Fruit fly (Drosophila melanogaster) whole organism, embryonic: Measurements from ENCODE around the gene orion.

Experiments
- Atf-2 ChIP-seq: fragments of 200-800 bp; sonication (Bioruptor generic); optimal IDR thresholded peaks from 2 replicates; lab custom pipeline; 2016; ENCODE audit warnings: missing biosample characterization, missing genetic modification characterization
- CG10209 ChIP-seq: fragments of 200-800 bp; sonication (Bioruptor generic); optimal IDR thresholded peaks from 3 replicates; lab custom pipeline; 2017; ENCODE audit warnings: missing biosample characterization, mild to moderate bottlenecking, missing genetic modification characterization, missing genetic modification reagents
- CG10267 ChIP-seq: fragments of 200-800 bp; sonication (Bioruptor generic); optimal IDR thresholded peaks from 2 replicates; lab custom pipeline; 2018; ENCODE audit warnings: missing biosample characterization, mild to moderate bottlenecking, missing genetic modification characterization, moderate library complexity
- CG10543 ChIP-seq: fragments of 200-800 bp; sonication (Bioruptor generic); optimal IDR thresholded peaks from 3 replicates; lab custom pipeline; 2017; ENCODE audit warnings: missing biosample characterization, mild to moderate bottlenecking, missing genetic modification characterization, moderate library complexity
- CG12659 ChIP-seq: fragments of 200-800 bp; sonication (Bioruptor generic); optimal IDR thresholded peaks from 3 replicates; lab custom pipeline; 2017; ENCODE audit warnings: mild to moderate bottlenecking, missing biosample characterization, missing genetic modification reagents, missing genetic modification characterization
- CG14710 ChIP-seq: fragments of 200-800 bp; sonication (Bioruptor generic); optimal IDR thresholded peaks from 3 replicates; lab custom pipeline; 2019; ENCODE audit warnings: missing biosample characterization, mild to moderate bottlenecking, missing genetic modification characterization, moderate library complexity
- CG1602 ChIP-seq: fragments of 200-800 bp; sonication (Bioruptor generic); optimal IDR thresholded peaks from 3 replicates; lab custom pipeline; 2016; ENCODE audit warnings: missing biosample characterization, missing genetic modification characterization
- CG17359 ChIP-seq: fragments of 200-800 bp; sonication (Bioruptor generic); optimal IDR thresholded peaks from 3 replicates; lab custom pipeline; 2018; ENCODE audit warnings: missing biosample characterization, mild to moderate bottlenecking, missing genetic modification characterization, moderate library complexity
- CG17829 ChIP-seq: fragments of 200-800 bp; optimal IDR thresholded peaks from 2 replicates; lab custom pipeline; 2019; ENCODE audit warnings: missing biosample characterization, mild to moderate bottlenecking, missing genetic modification characterization, moderate library complexity
- CG18476 ChIP-seq: fragments of 200-800 bp; sonication (Bioruptor generic); optimal IDR thresholded peaks from 2 replicates; lab custom pipeline; 2016; ENCODE audit warnings: missing biosample characterization, mild to moderate bottlenecking, missing genetic modification characterization
- CG18599 ChIP-seq: fragments of 200-800 bp; sonication (Bioruptor generic); optimal IDR thresholded peaks from 3 replicates; lab custom pipeline; 2017; ENCODE audit warnings: missing biosample characterization, missing genetic modification characterization, mild to moderate bottlenecking, moderate library complexity, missing genetic modification reagents
- CG2116 ChIP-seq: fragments of 200-800 bp; sonication (Bioruptor generic); optimal IDR thresholded peaks from 3 replicates; lab custom pipeline; 2018; ENCODE audit warnings: missing biosample characterization, mild to moderate bottlenecking, missing genetic modification characterization
- CG2120 ChIP-seq: fragments of 200-800 bp; sonication (Bioruptor generic); optimal IDR thresholded peaks from 3 replicates; lab custom pipeline; 2016; ENCODE audit warnings: missing biosample characterization, missing genetic modification characterization
- CG32532 ChIP-seq: fragments of 200-800 bp; sonication (Bioruptor generic); IDR thresholded peaks from 2 replicates; pipeline ENCODE4 v1.3.6; 2022; ENCODE audit warnings: missing biosample characterization, missing genetic modification characterization
- CG32772 ChIP-seq: fragments of 200-800 bp; sonication (Bioruptor generic); IDR thresholded peaks from 2 replicates; pipeline ENCODE4 v1.3.6; 2022; ENCODE audit warnings: missing biosample characterization, missing genetic modification characterization
- CG5180 ChIP-seq: fragments of 200-800 bp; sonication (Bioruptor generic); optimal IDR thresholded peaks from 3 replicates; lab custom pipeline; 2017; ENCODE audit warnings: missing biosample characterization, missing genetic modification characterization, mild to moderate bottlenecking, moderate library complexity, missing genetic modification reagents
- CG6689 ChIP-seq: fragments of 200-800 bp; sonication (Bioruptor generic); IDR thresholded peaks from 2 replicates; pipeline ENCODE4 v1.3.6; 2022; ENCODE audit warnings: missing biosample characterization, missing genetic modification characterization
- CG7271 ChIP-seq: fragments of 200-800 bp; sonication (Bioruptor generic); optimal IDR thresholded peaks from 2 replicates; lab custom pipeline; 2018; ENCODE audit warnings: missing biosample characterization, mild to moderate bottlenecking, missing genetic modification characterization, moderate library complexity
- CG7357 ChIP-seq: fragments of 200-800 bp; sonication (Bioruptor generic); IDR thresholded peaks from 3 replicates; pipeline ENCODE4 v1.3.6; 2022; ENCODE audit warnings: missing biosample characterization, missing genetic modification characterization
- CG8281 ChIP-seq: fragments of 200-800 bp; sonication (Bioruptor generic); optimal IDR thresholded peaks from 2 replicates; lab custom pipeline; 2018; ENCODE audit warnings: missing biosample characterization, mild to moderate bottlenecking, missing genetic modification characterization, moderate library complexity
- CG8944 ChIP-seq: fragments of 200-800 bp; sonication (Bioruptor generic); optimal IDR thresholded peaks from 3 replicates; lab custom pipeline; 2016; ENCODE audit warnings: missing biosample characterization, missing genetic modification characterization
- D19A ChIP-seq: fragments of 200-800 bp; optimal IDR thresholded peaks from 3 replicates; lab custom pipeline; 2019; ENCODE audit warnings: missing biosample characterization, mild to moderate bottlenecking, missing genetic modification characterization, moderate library complexity
- Dbx ChIP-seq: fragments of 200-800 bp; sonication (Bioruptor generic); IDR thresholded peaks from 3 replicates; pipeline ENCODE4 v1.3.6; 2022; ENCODE audit warnings: missing biosample characterization, missing genetic modification characterization
- GATAe ChIP-seq: fragments of 200-800 bp; sonication (Bioruptor generic); conservative IDR thresholded peaks from 2 replicates; pipeline ENCODE4 v1.3.6; 2022; ENCODE audit warnings: missing biosample characterization, missing genetic modification characterization
- H2.0 ChIP-seq: fragments of 200-800 bp; sonication (Bioruptor generic); IDR thresholded peaks from 2 replicates; pipeline ENCODE4 v1.3.6; 2022; ENCODE audit warnings: missing biosample characterization, missing genetic modification characterization
- NfI ChIP-seq: fragments of 200-800 bp; sonication (Bioruptor generic); optimal IDR thresholded peaks from 3 replicates; lab custom pipeline; 2018; ENCODE audit warnings: missing biosample characterization, mild to moderate bottlenecking, missing genetic modification characterization, moderate library complexity
- Oaz ChIP-seq: fragments of 200-800 bp; sonication (Bioruptor generic); IDR thresholded peaks from 2 replicates; pipeline ENCODE4 v1.3.6; 2022; ENCODE audit warnings: missing biosample characterization, missing genetic modification characterization
- PHDP ChIP-seq: fragments of 200-800 bp; sonication (Bioruptor generic); optimal IDR thresholded peaks from 3 replicates; lab custom pipeline; 2018; ENCODE audit warnings: missing biosample characterization, mild to moderate bottlenecking, missing genetic modification characterization, moderate library complexity
- Sox100B ChIP-seq: fragments of 200-800 bp; sonication (Bioruptor generic); optimal IDR thresholded peaks from 3 replicates; lab custom pipeline; 2018; ENCODE audit warnings: missing biosample characterization, mild to moderate bottlenecking, missing genetic modification characterization
- Ssrp ChIP-seq: fragments of 200-800 bp; sonication (Bioruptor generic); optimal IDR thresholded peaks from 2 replicates; lab custom pipeline; 2018; ENCODE audit warnings: missing biosample characterization, mild to moderate bottlenecking, missing genetic modification characterization, moderate library complexity
- Usf ChIP-seq: fragments of 200-800 bp; sonication (Bioruptor generic); optimal IDR thresholded peaks from 2 replicates; lab custom pipeline; 2017; ENCODE audit warnings: missing genotype, missing biosample characterization, missing genetic modification characterization
- al ChIP-seq: fragments of 200-800 bp; sonication (Bioruptor generic); IDR thresholded peaks from 2 replicates; pipeline ENCODE4 v1.3.6; 2022; ENCODE audit warnings: missing biosample characterization, missing genetic modification characterization
- chn ChIP-seq: fragments of 200-800 bp; sonication (Bioruptor generic); optimal IDR thresholded peaks from 2 replicates; lab custom pipeline; 2016; ENCODE audit warnings: missing biosample characterization, missing genetic modification characterization
- ewg ChIP-seq: fragments of 200-800 bp; sonication (Bioruptor generic); optimal IDR thresholded peaks from 3 replicates; lab custom pipeline; 2017; ENCODE audit warnings: mild to moderate bottlenecking, missing biosample characterization, missing genetic modification reagents, missing genetic modification characterization
- gt ChIP-seq: fragments of 200-800 bp; sonication (Bioruptor generic); IDR thresholded peaks from 2 replicates; pipeline ENCODE4 v1.3.6; 2022; ENCODE audit warnings: missing biosample characterization, missing genetic modification characterization
- ind ChIP-seq: fragments of 200-800 bp; sonication (Bioruptor generic); optimal IDR thresholded peaks from 3 replicates; lab custom pipeline; 2016; ENCODE audit warnings: missing biosample characterization, missing genetic modification characterization
- lbe ChIP-seq: fragments of 200-800 bp; sonication (Bioruptor generic); optimal IDR thresholded peaks from 2 replicates; lab custom pipeline; 2016; ENCODE audit warnings: missing biosample characterization, mild to moderate bottlenecking, missing genetic modification characterization
- nmo ChIP-seq: fragments of 200-800 bp; sonication (Bioruptor generic); optimal IDR thresholded peaks from 2 replicates; lab custom pipeline; 2018; ENCODE audit warnings: missing biosample characterization, mild to moderate bottlenecking, missing genetic modification characterization, moderate library complexity
- pan ChIP-seq, 4 experiments: fragments of >200 bp in 3 of 4; fragments of 200-800 bp in 1 of 4; sonication (Bioruptor generic) in 1 of 4; optimal IDR thresholded peaks in 3 of 4; IDR thresholded peaks in 1 of 4; 2 replicates each; pipeline versions ENCODE4 v1.3.6 to Lab custom; 2017 to 2022; ENCODE audit warnings: missing biosample characterization in 2 of 4, missing genetic modification characterization in 2 of 4, mixed read lengths in 1 of 4
- pb ChIP-seq: fragments of 200-800 bp; sonication (Bioruptor generic); optimal IDR thresholded peaks from 3 replicates; lab custom pipeline; 2016; ENCODE audit warnings: missing biosample characterization, missing genetic modification characterization
- pho ChIP-seq: fragments of 200-800 bp; sonication (Bioruptor generic); optimal IDR thresholded peaks from 2 replicates; lab custom pipeline; 2016; ENCODE audit warnings: missing biosample characterization, missing genetic modification characterization
- repo ChIP-seq: fragments of 200-800 bp; sonication (Bioruptor generic); optimal IDR thresholded peaks from 2 replicates; lab custom pipeline; 2016; ENCODE audit warnings: missing biosample characterization, missing genetic modification characterization
- run ChIP-seq: fragments of 200-800 bp; sonication (Bioruptor generic); optimal IDR thresholded peaks from 3 replicates; lab custom pipeline; 2018; ENCODE audit warnings: missing biosample characterization, mild to moderate bottlenecking, missing genetic modification characterization
- sens-2 ChIP-seq: fragments of 200-800 bp; sonication (Bioruptor generic); IDR thresholded peaks from 2 replicates; pipeline ENCODE4 v1.3.6; 2022; ENCODE audit warnings: missing biosample characterization, missing genetic modification characterization
- unpg ChIP-seq: fragments of 200-800 bp; sonication (Bioruptor generic); optimal IDR thresholded peaks from 3 replicates; lab custom pipeline; 2018; ENCODE audit warnings: missing biosample characterization, mild to moderate bottlenecking, missing genetic modification characterization, moderate library complexity

orion gene

DNA sequence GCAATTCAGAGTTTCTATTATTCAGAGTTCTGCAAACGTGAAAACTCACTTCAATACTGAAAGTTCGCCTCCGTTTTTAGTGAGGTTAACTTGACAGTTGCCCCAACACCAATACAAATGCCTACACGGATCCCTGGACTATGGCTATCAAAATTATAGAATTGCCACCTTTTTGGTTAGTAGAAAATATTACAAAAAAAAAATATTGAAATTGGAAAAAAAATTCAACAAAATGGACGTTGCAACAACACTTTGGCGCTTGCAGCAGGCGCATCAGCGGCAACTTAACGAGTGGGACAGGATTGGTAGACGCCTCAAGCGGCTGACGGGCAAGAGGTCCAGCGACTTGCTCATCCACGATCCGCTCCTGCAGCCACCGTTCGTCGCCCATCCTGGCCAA is 9.2 kb upstream of the orion start, which contains the start of the genes CG15332 and CG15330:
Gene CG15332, minus strand, starts transcription at position 101 of the 400 bp plus-strand sequence.
Gene CG15330, plus strand, starts transcription at position 175 of the 400 bp plus-strand sequence.
- TF ChIP-seq CG2120 (GFP tag; lab: Kevin White, UChicago) (no peak), Oaz (GFP tag; lab: Robert Waterston, UW) (no peak), pho (GFP tag; lab: Kevin White, UChicago) (no peak), CG5180 (no peak), Usf (GFP tag; lab: Kevin White, UChicago) (no peak), CG18476 (GFP tag; lab: Kevin White, UChicago) (no peak), CG2116 (GFP tag; lab: Kevin White, UChicago) (no peak), lbe (no peak), Dbx (GFP tag; lab: Robert Waterston, UW) (no peak)
- TF ChIP-seq, all 482 proteins: peak for 0

DNA sequence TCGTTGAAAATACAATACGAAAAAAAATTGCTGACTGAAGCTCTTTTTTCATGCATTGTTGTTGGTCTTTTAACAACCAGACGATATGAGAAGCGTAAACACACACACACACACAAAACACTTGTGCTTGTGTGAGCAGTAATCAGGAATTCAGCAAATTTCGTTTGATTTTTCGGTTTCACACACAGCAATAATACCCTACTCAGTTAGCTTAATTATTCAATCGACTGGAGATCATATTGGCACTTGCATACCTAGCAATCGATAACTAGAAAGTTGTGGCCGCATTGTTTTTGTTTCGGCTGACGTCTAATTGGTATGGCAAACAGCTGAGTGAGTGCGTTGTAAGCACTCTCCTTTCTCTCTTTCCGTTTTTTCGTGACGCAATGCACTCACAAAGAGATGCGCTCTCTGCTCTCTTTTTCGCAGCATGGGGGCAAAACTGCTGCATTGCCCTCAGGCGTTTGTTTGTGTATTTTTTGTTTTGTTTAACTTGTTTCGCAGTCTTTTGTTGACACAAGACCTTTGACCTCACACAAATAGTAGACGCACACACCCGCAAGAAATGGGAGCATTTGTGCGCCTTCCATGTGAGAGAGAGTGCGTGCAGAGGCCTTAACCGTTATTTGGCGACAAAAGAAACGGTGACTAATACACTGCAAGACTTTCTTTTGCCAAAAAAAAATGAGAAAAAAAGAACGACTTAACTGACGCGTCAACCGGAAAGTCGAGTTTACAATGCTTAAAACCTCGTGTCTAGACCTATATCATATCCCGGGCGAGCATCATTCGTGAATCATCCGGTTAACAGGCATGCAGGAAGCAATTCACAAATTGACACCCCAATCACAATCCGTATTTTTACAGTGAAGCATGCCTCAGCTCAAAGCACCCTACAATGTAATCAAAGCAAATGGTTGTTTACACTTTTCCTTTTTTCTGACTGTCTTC is 1.7 kb downstream of the orion start:
- TF ChIP-seq CG8281 (tag; lab: Kevin White, UChicago) (no peak), CG17829 (tag; lab: Kevin White, UChicago) (peak; percentile 12), CG10209 (peak; percentile 3), Ssrp (tag; lab: Kevin White, UChicago) (peak; percentile 13), H2.0 (GFP tag; lab: Robert Waterston, UW) (no peak), lbe (peak; percentile 62), CG7357 (GFP tag; lab: Robert Waterston, UW) (no peak), GATAe (GFP tag; lab: Robert Waterston, UW) (no peak), chn (GFP tag; lab: Kevin White, UChicago) (peak; percentile 31), CG17359 (tag; lab: Kevin White, UChicago) (peak; percentile 27), CG7271 (tag; lab: Kevin White, UChicago) (no peak), pan (optimal IDR thresholded peaks at IDR 0.05; lab: Kevin White, UChicago) (no peak), pan (GFP tag; optimal IDR thresholded peaks at IDR 0.05 in 1 of 2, IDR thresholded peaks at IDR 0.05 in 1 of 2) (peak in 1 of 2 experiments; percentile 57), pb (GFP tag; lab: Kevin White, UChicago) (peak; percentile 8), gt (GFP tag; lab: Robert Waterston, UW) (no peak), PHDP (tag; lab: Kevin White, UChicago) (peak; percentile 37), unpg (GFP tag; lab: Kevin White, UChicago) (peak; percentile 31), sens-2 (GFP tag; lab: Robert Waterston, UW) (no peak), CG18599 (GFP tag; lab: Kevin White, UChicago) (peak; percentile 49), nmo (GFP tag; lab: Kevin White, UChicago) (peak; percentile 24), CG10267 (tag; lab: Kevin White, UChicago) (no peak), CG8944 (GFP tag; lab: Kevin White, UChicago) (peak; percentile 2), Atf-2 (GFP tag; lab: Kevin White, UChicago) (peak; percentile 8), CG1602 (no peak), al (GFP tag; lab: Robert Waterston, UW) (peak; percentile 34; the same call in 1 of the 2 replicates), CG32772 (0 out of 2 replicates have a peak, but pooled peaks have one; percentile 33), NfI (peak; percentile 36), run (tag; lab: Kevin White, UChicago) (no peak), CG10543 (peak; percentile 56), CG14710 (tag; lab: Kevin White, UChicago) (peak; percentile 14), repo (GFP tag; lab: Kevin White, UChicago) (no peak), Sox100B (GFP tag; lab: Kevin White, UChicago) (no peak), CG32532 (GFP tag; lab: Robert Waterston, UW) (0 out of 2 replicates have a peak, but pooled peaks have one; percentile 24), CG12659 (GFP tag; lab: Kevin White, UChicago) (peak; percentile 8), CG6689 (peak; percentile 47), ind (GFP tag; lab: Kevin White, UChicago) (peak; percentile 43), ewg (peak; percentile 1), D19A (tag; lab: Kevin White, UChicago) (peak; percentile 37)
